In the genomic region with DNA sequence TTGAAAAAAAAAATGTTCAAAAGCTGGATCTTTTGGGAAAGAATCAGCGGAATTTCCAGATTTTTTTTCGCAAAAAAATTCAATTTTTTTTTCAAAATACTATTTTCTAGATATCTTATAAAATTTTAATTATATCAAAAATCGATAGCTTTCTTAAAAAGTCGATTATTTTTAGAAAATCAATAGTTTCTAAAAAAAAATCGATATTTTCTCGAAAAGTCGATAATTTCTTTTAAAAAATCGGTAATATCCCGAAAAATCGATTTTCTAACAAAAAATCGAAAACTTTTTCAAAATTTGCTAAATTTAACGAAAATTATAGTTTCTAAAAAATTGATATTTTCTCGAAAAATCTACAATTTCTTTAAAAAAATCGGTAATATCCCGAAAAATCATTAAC, we compare ENCODE assay signal across 2 worm cellular contexts.
TF ChIP-seq lines count a peak whose summit lies in the region.

No protein-coding gene starts in this region.

TF ChIP-seq in whole organism, L3 larva, 47 proteins besides CTCF, POLR2A, EP300 and RAD21:
- TF ChIP-seq ceh-82 (tag; optimal IDR thresholded peaks at IDR 0.05; lab: Kevin White, UChicago), result no peak
- peak; percentile 78 for TF ChIP-seq ceh-28 (tag; optimal IDR thresholded peaks at IDR 0.05; lab: Kevin White, UChicago)

TF ChIP-seq in whole organism, L4 larva, 104 proteins besides CTCF, POLR2A, EP300 and RAD21:
- no peak for TF ChIP-seq lir-3 (tag; optimal IDR thresholded peaks at IDR 0.05; lab: Kevin White, UChicago)
- TF ChIP-seq ceh-28 (tag; optimal IDR thresholded peaks at IDR 0.05; lab: Kevin White, UChicago), result peak; percentile 61
